Fruit fly (Drosophila melanogaster) whole organism, embryonic: ENCODE results near the gene CG7058.

ENCODE experiments used
- Adf1 ChIP-seq: fragments of 200-800 bp; sonication (Bioruptor generic); IDR thresholded peaks from 2 replicates; pipeline ENCODE4 v1.3.6; 2022; ENCODE audit warnings: missing biosample characterization, missing genetic modification characterization
- Atf3 ChIP-seq: fragments of 200-800 bp; sonication (Bioruptor generic); optimal IDR thresholded peaks from 3 replicates; lab custom pipeline; 2016; ENCODE audit warnings: missing biosample characterization, missing genetic modification characterization
- Atf6 ChIP-seq: fragments of 200-800 bp; sonication (Bioruptor generic); IDR thresholded peaks from 2 replicates; pipeline ENCODE4 v1.3.6; 2022; ENCODE audit warnings: missing biosample characterization, missing genetic modification characterization
- B-H2 ChIP-seq: fragments of 200-800 bp; sonication (Bioruptor generic); optimal IDR thresholded peaks from 2 replicates; lab custom pipeline; 2018; ENCODE audit warnings: missing biosample characterization, mild to moderate bottlenecking, missing genetic modification characterization
- Blimp-1 ChIP-seq: fragments of 200-800 bp; sonication (Bioruptor generic); optimal IDR thresholded peaks from 3 replicates; lab custom pipeline; 2018; ENCODE audit warnings: missing biosample characterization, missing genetic modification characterization, mild to moderate bottlenecking, moderate library complexity, missing genetic modification reagents
- CG10979 ChIP-seq: fragments of 200-800 bp; sonication (Bioruptor generic); optimal IDR thresholded peaks from 2 replicates; lab custom pipeline; 2018; ENCODE audit warnings: missing biosample characterization, mild to moderate bottlenecking, missing genetic modification characterization, moderate library complexity
- CG11560 ChIP-seq: fragments of 200-800 bp; sonication (Bioruptor generic); IDR thresholded peaks from 3 replicates; pipeline ENCODE4 v1.3.6; 2022; ENCODE audit warnings: missing biosample characterization, missing genetic modification characterization
- CG11695 ChIP-seq: fragments of 200-800 bp; sonication (Bioruptor generic); IDR thresholded peaks from 3 replicates; pipeline ENCODE4 v1.3.6; 2022; ENCODE audit warnings: missing biosample characterization, missing genetic modification characterization
- CG13624 ChIP-seq: fragments of 200-800 bp; sonication (Bioruptor generic); optimal IDR thresholded peaks from 2 replicates; lab custom pipeline; 2016; ENCODE audit warnings: missing biosample characterization, missing genetic modification characterization
- CG14441 ChIP-seq: fragments of 200-800 bp; sonication (Bioruptor generic); IDR thresholded peaks from 2 replicates; pipeline ENCODE4 v1.3.6; 2022; ENCODE audit warnings: missing biosample characterization, missing genetic modification characterization
- CG1603 ChIP-seq: fragments of 200-800 bp; sonication (Bioruptor generic); optimal IDR thresholded peaks from 2 replicates; lab custom pipeline; 2019; ENCODE audit warnings: missing biosample characterization, mild to moderate bottlenecking, missing genetic modification characterization, moderate library complexity
- CG17359 ChIP-seq: fragments of 200-800 bp; sonication (Bioruptor generic); optimal IDR thresholded peaks from 3 replicates; lab custom pipeline; 2018; ENCODE audit warnings: missing biosample characterization, mild to moderate bottlenecking, missing genetic modification characterization, moderate library complexity
- CG18011 ChIP-seq: fragments of 200-800 bp; sonication (Bioruptor generic); optimal IDR thresholded peaks from 2 replicates; lab custom pipeline; 2017; ENCODE audit warnings: missing biosample characterization, missing genetic modification characterization, mild to moderate bottlenecking, moderate library complexity, missing genotype
- CG18262 ChIP-seq: fragments of 200-800 bp; optimal IDR thresholded peaks from 3 replicates; lab custom pipeline; 2019; ENCODE audit warnings: missing biosample characterization, mild to moderate bottlenecking, missing genetic modification characterization, moderate library complexity
- CG18599 ChIP-seq: fragments of 200-800 bp; sonication (Bioruptor generic); optimal IDR thresholded peaks from 3 replicates; lab custom pipeline; 2017; ENCODE audit warnings: missing biosample characterization, missing genetic modification characterization, mild to moderate bottlenecking, moderate library complexity, missing genetic modification reagents
- CG18619 ChIP-seq: fragments of 200-800 bp; sonication (Bioruptor generic); optimal IDR thresholded peaks from 3 replicates; lab custom pipeline; 2017; ENCODE audit warnings: missing biosample characterization, mild to moderate bottlenecking, missing genetic modification characterization
- CG2116 ChIP-seq: fragments of 200-800 bp; sonication (Bioruptor generic); optimal IDR thresholded peaks from 3 replicates; lab custom pipeline; 2018; ENCODE audit warnings: missing biosample characterization, mild to moderate bottlenecking, missing genetic modification characterization
- CG2199 ChIP-seq: fragments of 200-800 bp; sonication (Bioruptor generic); IDR thresholded peaks from 3 replicates; pipeline ENCODE4 v1.3.6; 2022; ENCODE audit warnings: missing biosample characterization, missing genetic modification characterization
- CG3407 ChIP-seq: fragments of 200-800 bp; sonication (Bioruptor generic); optimal IDR thresholded peaks from 2 replicates; lab custom pipeline; 2018; ENCODE audit warnings: missing biosample characterization, mild to moderate bottlenecking, missing genetic modification characterization
- CG34422 ChIP-seq: fragments of 200-800 bp; sonication (Bioruptor generic); IDR thresholded peaks from 3 replicates; pipeline ENCODE4 v1.3.6; 2022; ENCODE audit warnings: missing biosample characterization, missing genetic modification characterization
- CG6689 ChIP-seq: fragments of 200-800 bp; sonication (Bioruptor generic); IDR thresholded peaks from 2 replicates; pipeline ENCODE4 v1.3.6; 2022; ENCODE audit warnings: missing biosample characterization, missing genetic modification characterization
- CG9727 ChIP-seq: fragments of 200-800 bp; sonication (Bioruptor generic); optimal IDR thresholded peaks from 3 replicates; lab custom pipeline; 2017; ENCODE audit warnings: missing biosample characterization, mild to moderate bottlenecking, missing genetic modification characterization
- CG9797 ChIP-seq: fragments of 200-800 bp; sonication (Bioruptor generic); optimal IDR thresholded peaks from 3 replicates; lab custom pipeline; 2018; ENCODE audit warnings: missing biosample characterization, mild to moderate bottlenecking, missing genetic modification characterization
- CG9817 ChIP-seq: fragments of 200-800 bp; sonication (Bioruptor generic); optimal IDR thresholded peaks from 2 replicates; lab custom pipeline; 2018; ENCODE audit warnings: missing biosample characterization, mild to moderate bottlenecking, missing genetic modification characterization, moderate library complexity
- D19B ChIP-seq: fragments of 200-800 bp; sonication (Bioruptor generic); optimal IDR thresholded peaks from 2 replicates; lab custom pipeline; 2017; ENCODE audit warnings: missing biosample characterization, mild to moderate bottlenecking, missing genetic modification characterization
- H15 ChIP-seq: fragments of 200-800 bp; sonication (Bioruptor generic); IDR thresholded peaks from 3 replicates; pipeline ENCODE4 v1.3.6; 2022; ENCODE audit warnings: missing biosample characterization, missing genetic modification characterization
- Mrtf ChIP-seq: fragments of 200-800 bp; sonication (Bioruptor generic); IDR thresholded peaks from 3 replicates; pipeline ENCODE4 v1.3.6; 2022; ENCODE audit warnings: missing biosample characterization, missing genetic modification characterization
- Pdp1 ChIP-seq, 2 experiments: fragments of 200-800 bp; sonication (Bioruptor generic); optimal IDR thresholded peaks; 3 replicates each; lab custom pipeline; 2016; ENCODE audit warnings: missing biosample characterization in 2 of 2, missing genetic modification characterization in 2 of 2, mild to moderate bottlenecking in 1 of 2, moderate library complexity in 1 of 2
- Xbp1 ChIP-seq: fragments of 200-800 bp; sonication (Bioruptor generic); optimal IDR thresholded peaks from 3 replicates; lab custom pipeline; 2016; ENCODE audit warnings: missing biosample characterization, mild to moderate bottlenecking, missing genetic modification characterization
- ara ChIP-seq: fragments of 200-800 bp; sonication (Bioruptor generic); IDR thresholded peaks from 2 replicates; pipeline ENCODE4 v1.3.6; 2022; ENCODE audit warnings: missing biosample characterization, missing genetic modification characterization
- corto ChIP-seq: fragments of 200-800 bp; sonication (Bioruptor generic); optimal IDR thresholded peaks from 2 replicates; lab custom pipeline; 2016; ENCODE audit warnings: missing biosample characterization, mild to moderate bottlenecking, missing genetic modification characterization, moderate library complexity
- danr ChIP-seq: fragments of 200-800 bp; sonication (Bioruptor generic); IDR thresholded peaks from 2 replicates; pipeline ENCODE4 v1.3.6; 2022; ENCODE audit warnings: missing biosample characterization, missing genetic modification characterization
- dmrt99B ChIP-seq: fragments of 200-800 bp; sonication (Bioruptor generic); optimal IDR thresholded peaks from 2 replicates; lab custom pipeline; 2018; ENCODE audit warnings: missing biosample characterization, mild to moderate bottlenecking, missing genetic modification characterization, moderate library complexity
- dysf ChIP-seq: fragments of 200-800 bp; sonication (Bioruptor generic); IDR thresholded peaks from 3 replicates; pipeline ENCODE4 v1.3.6; 2022; ENCODE audit warnings: missing biosample characterization, missing genetic modification characterization
- eyg ChIP-seq: fragments of 200-800 bp; sonication (Bioruptor generic); optimal IDR thresholded peaks from 3 replicates; lab custom pipeline; 2016; ENCODE audit warnings: missing biosample characterization, missing genetic modification characterization
- fd3F ChIP-seq: fragments of 200-800 bp; sonication (Bioruptor generic); optimal IDR thresholded peaks from 2 replicates; lab custom pipeline; 2018; ENCODE audit warnings: missing biosample characterization, mild to moderate bottlenecking, missing genetic modification characterization, moderate library complexity
- fd96Cb ChIP-seq: fragments of 200-800 bp; sonication (Bioruptor generic); optimal IDR thresholded peaks from 2 replicates; lab custom pipeline; 2018; ENCODE audit warnings: missing biosample characterization, mild to moderate bottlenecking, missing genetic modification characterization, moderate library complexity
- grn ChIP-seq: fragments of 200-800 bp; sonication (Bioruptor generic); optimal IDR thresholded peaks from 3 replicates; lab custom pipeline; 2017; ENCODE audit warnings: missing biosample characterization, missing genetic modification characterization
- ham ChIP-seq: fragments of 200-800 bp; sonication (Bioruptor generic); IDR thresholded peaks from 2 replicates; pipeline ENCODE4 v1.3.6; 2022; ENCODE audit warnings: missing biosample characterization, missing genetic modification characterization
- lab ChIP-seq: fragments of 200-800 bp; sonication (Bioruptor generic); optimal IDR thresholded peaks from 3 replicates; lab custom pipeline; 2017; ENCODE audit warnings: missing biosample characterization, missing genetic modification characterization, mild to moderate bottlenecking, moderate library complexity, missing genetic modification reagents
- prd ChIP-seq, 3 experiments: fragments of >200 bp in 2 of 3; fragments of 200-800 bp in 1 of 3; sonication (Bioruptor generic) in 1 of 3; optimal IDR thresholded peaks in 2 of 3; IDR thresholded peaks in 1 of 3; 2 replicates in 2 of 3; 3 replicates in 1 of 3; pipeline versions ENCODE4 v1.3.6 to Lab custom; 2017 to 2022; ENCODE audit warnings: missing biosample characterization in 1 of 3, missing genetic modification characterization in 1 of 3
- row ChIP-seq: fragments of 200-800 bp; sonication (Bioruptor generic); IDR thresholded peaks from 3 replicates; pipeline ENCODE4 v1.3.6; 2022; ENCODE audit warnings: missing biosample characterization, missing genetic modification characterization
- sens ChIP-seq: fragments of 200-800 bp; sonication (Bioruptor generic); peaks from one replicate; lab custom pipeline; 2016; ENCODE audit warnings: missing biosample characterization, missing genetic modification characterization
- seq ChIP-seq: fragments of 200-800 bp; sonication (Bioruptor generic); IDR thresholded peaks from 2 replicates; pipeline ENCODE4 v1.3.6; 2022; ENCODE audit warnings: missing biosample characterization, missing genetic modification characterization
- sima ChIP-seq: fragments of 200-800 bp; sonication (Bioruptor generic); optimal IDR thresholded peaks from 2 replicates; lab custom pipeline; 2016; ENCODE audit warnings: missing biosample characterization, missing genetic modification characterization
- so ChIP-seq: fragments of 200-800 bp; sonication (Bioruptor generic); IDR thresholded peaks from 3 replicates; pipeline ENCODE4 v1.3.6; 2022; ENCODE audit warnings: missing biosample characterization, missing genetic modification characterization
- toy ChIP-seq: fragments of 200-800 bp; sonication (Bioruptor generic); IDR thresholded peaks from 2 replicates; pipeline ENCODE4 v1.3.6; 2022; ENCODE audit warnings: missing biosample characterization, missing genetic modification characterization
- tx ChIP-seq: fragments of 200-800 bp; sonication (Bioruptor generic); optimal IDR thresholded peaks from 2 replicates; lab custom pipeline; 2016; ENCODE audit warnings: missing biosample characterization, missing genetic modification characterization
- vfl ChIP-seq: fragments of 200-800 bp; sonication (Bioruptor generic); optimal IDR thresholded peaks from 2 replicates; lab custom pipeline; 2016; ENCODE audit warnings: missing biosample characterization, missing genetic modification characterization
- vvl ChIP-seq: fragments of 200-800 bp; sonication (Bioruptor generic); IDR thresholded peaks from 2 replicates; pipeline ENCODE4 v1.3.6; 2022; ENCODE audit warnings: missing biosample characterization, missing genetic modification characterization

Gene CG7058

DNA sequence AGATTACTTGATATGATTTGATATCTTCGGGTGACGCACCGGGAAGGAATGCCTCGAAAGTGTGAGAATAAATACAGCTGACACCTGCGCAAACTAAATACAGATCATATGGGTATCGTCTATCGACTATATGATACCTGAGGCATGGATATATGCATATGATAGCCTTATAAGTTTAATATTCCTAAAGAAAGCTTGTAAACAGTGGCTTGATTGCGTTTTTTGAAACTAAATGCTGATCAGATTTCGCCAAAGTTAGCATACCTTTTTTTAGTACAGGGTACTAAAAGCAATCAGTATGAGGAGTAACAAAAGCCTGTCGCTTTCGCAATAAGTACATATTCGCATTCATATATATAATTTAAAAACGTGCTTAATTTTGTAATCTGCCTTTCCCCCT, 27.9 kb downstream of the CG7058 start (continued):
- TF ChIP-seq CG10979 (tag; lab: Kevin White, UChicago) (peak; percentile 13), CG11695 (GFP tag; lab: Robert Waterston, UW) (peak; percentile 48; the same call in 1 of the 3 replicates), CG6689 (GFP tag; lab: Robert Waterston, UW) (0 out of 2 replicates have a peak, but pooled peaks have one; percentile 39), sens (GFP tag; lab: Kevin White, UChicago) (peak; percentile 82), B-H2 (GFP tag; lab: Kevin White, UChicago) (no peak), ara (0 out of 2 replicates have a peak, but pooled peaks have one; percentile 12), prd (optimal IDR thresholded peaks at IDR 0.05; lab: Kevin White, UChicago) (no peak), prd (GFP tag; IDR thresholded peaks at IDR 0.05; lab: Robert Waterston, UW) (peak; percentile 77), eyg (GFP tag; lab: Kevin White, UChicago) (no peak), CG3407 (GFP tag; lab: Kevin White, UChicago) (no peak), ham (GFP tag; lab: Robert Waterston, UW) (no peak), row (GFP tag; lab: Robert Waterston, UW) (0 out of 3 replicates have a peak, but pooled peaks have one; percentile 21), sima (GFP tag; lab: Kevin White, UChicago) (no peak), D19B (peak; percentile 87), so (0 out of 3 replicates have a peak, but pooled peaks have one; percentile 44), grn (GFP tag; lab: Kevin White, UChicago) (no peak), CG2116 (GFP tag; lab: Kevin White, UChicago) (no peak), CG9727 (peak; percentile 26), CG18619 (GFP tag; lab: Kevin White, UChicago) (no peak), vvl (GFP tag; lab: Robert Waterston, UW) (peak; percentile 51; the same call in 1 of the 2 replicates), H15 (no peak), Atf6 (GFP tag; lab: Robert Waterston, UW) (peak; percentile 30; the same call in 1 of the 2 replicates), danr (GFP tag; lab: Robert Waterston, UW) (no peak), Xbp1 (GFP tag; lab: Kevin White, UChicago) (no peak), toy (no peak), CG34422 (GFP tag; lab: Robert Waterston, UW) (peak; percentile 78; the same call in 2 of the 3 replicates), Blimp-1 (peak; percentile 6), Mrtf (GFP tag; lab: Robert Waterston, UW) (0 out of 3 replicates have a peak, but pooled peaks have one; percentile 15), CG14441 (GFP tag; lab: Robert Waterston, UW) (peak; percentile 59), CG18599 (GFP tag; lab: Kevin White, UChicago) (peak; percentile 32), vfl (GFP tag; lab: Kevin White, UChicago) (no peak), CG17359 (peak; percentile 40), dmrt99B (tag; lab: Kevin White, UChicago) (peak; percentile 51), CG1603 (tag; lab: Kevin White, UChicago) (peak; percentile 27), CG2199 (GFP tag; lab: Robert Waterston, UW) (no peak), dysf (GFP tag; lab: Robert Waterston, UW) (no peak), CG13624 (GFP tag; lab: Kevin White, UChicago) (peak; percentile 2), Adf1 (GFP tag; lab: Robert Waterston, UW) (no peak), Pdp1 (GFP tag; optimal IDR thresholded peaks at IDR 0.05; lab: Kevin White, UChicago) (peak in 1 of 2 experiments; percentile 35), Atf3 (GFP tag; lab: Kevin White, UChicago) (no peak), CG18011 (GFP tag; lab: Kevin White, UChicago) (no peak), fd96Cb (peak; percentile 26), seq (GFP tag; lab: Robert Waterston, UW) (no peak), CG11560 (tag; lab: Robert Waterston, UW) (no peak), tx (GFP tag; lab: Kevin White, UChicago) (no peak), CG9817 (tag; lab: Kevin White, UChicago) (no peak), CG18262 (peak; percentile 1), CG9797 (GFP tag; lab: Kevin White, UChicago) (no peak), lab (peak; percentile 67), corto (GFP tag; lab: Kevin White, UChicago) (peak; percentile 10), fd3F (GFP tag; lab: Kevin White, UChicago) (no peak)
